ENCODE assay signal across 2 fruit fly cellular contexts in the genomic region with DNA sequence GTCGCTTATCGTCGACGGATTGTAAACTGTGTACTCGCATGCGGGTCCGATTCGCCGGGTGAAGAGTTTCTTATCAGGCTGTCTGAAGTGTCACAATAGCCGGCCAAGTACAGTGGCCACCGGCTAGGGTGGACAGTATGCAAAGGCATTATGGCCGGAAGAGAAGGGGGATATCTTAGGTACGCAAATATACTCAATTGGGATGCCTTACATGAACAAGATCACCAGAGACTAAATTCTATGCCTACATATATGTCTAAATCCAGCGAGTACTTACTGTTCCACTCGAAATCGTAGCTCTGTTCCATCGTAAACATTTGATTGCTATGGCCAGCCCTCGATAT.
A peak's percentile ranks its signal among the peaks of the same experiment; 100 is the strongest.
TF ChIP-seq lines count a peak whose summit lies in the region.

No protein-coding gene starts in this region.

TF ChIP-seq in whole organism, embryonic, 481 proteins besides CTCF, POLR2A, EP300 and RAD21 (continued from another document and continues in another):
- TF ChIP-seq bab2 (GFP tag; optimal IDR thresholded peaks at IDR 0.05; lab: Kevin White, UChicago) = peak; percentile 90
- TF ChIP-seq B-H2 (GFP tag; optimal IDR thresholded peaks at IDR 0.05; lab: Kevin White, UChicago) = peak; percentile 35
- no peak for TF ChIP-seq CG7271 (tag; optimal IDR thresholded peaks at IDR 0.05; lab: Kevin White, UChicago)
- TF ChIP-seq dysf (GFP tag; IDR thresholded peaks at IDR 0.05; lab: Robert Waterston, UW) = peak; percentile 97
- TF ChIP-seq H2.0 (GFP tag; IDR thresholded peaks at IDR 0.05; lab: Robert Waterston, UW) = peak; percentile 94
- peak; percentile 87 for TF ChIP-seq sens-2 (GFP tag; IDR thresholded peaks at IDR 0.05; lab: Robert Waterston, UW)
- peak; percentile 90 for TF ChIP-seq tin (GFP tag; optimal IDR thresholded peaks at IDR 0.05; lab: Kevin White, UChicago)
- TF ChIP-seq CG17912 (GFP tag; optimal IDR thresholded peaks at IDR 0.05; lab: Kevin White, UChicago) = no peak
- TF ChIP-seq B-H1 (GFP tag; IDR thresholded peaks at IDR 0.05; lab: Robert Waterston, UW) = peak; percentile 91
- TF ChIP-seq CG42726 (GFP tag; IDR thresholded peaks at IDR 0.05; lab: Robert Waterston, UW; ENCODE audit: partially characterized antibody) = no peak
- peak; percentile 94 for TF ChIP-seq CG1603 (tag; optimal IDR thresholded peaks at IDR 0.05; lab: Kevin White, UChicago)
- peak; percentile 95 for TF ChIP-seq Fer1 (GFP tag; optimal IDR thresholded peaks at IDR 0.05; lab: Kevin White, UChicago)
- peak; percentile 96 for TF ChIP-seq Ptx1 (GFP tag; IDR thresholded peaks at IDR 0.05; lab: Robert Waterston, UW)
- TF ChIP-seq chinmo (GFP tag; IDR thresholded peaks at IDR 0.05; lab: Robert Waterston, UW; ENCODE audit: partially characterized antibody) = no peak
- peak; percentile 75 for TF ChIP-seq CG3995 (GFP tag; optimal IDR thresholded peaks at IDR 0.05; lab: Kevin White, UChicago)
- TF ChIP-seq Doc2 (GFP tag; IDR thresholded peaks at IDR 0.05; lab: Robert Waterston, UW) = peak; percentile 74
- TF ChIP-seq Dref (GFP tag; IDR thresholded peaks at IDR 0.05; lab: Robert Waterston, UW) = peak; percentile 40
- peak; percentile 88 for TF ChIP-seq Hsf (GFP tag; optimal IDR thresholded peaks at IDR 0.05; lab: Kevin White, UChicago)
- TF ChIP-seq Hr51 (GFP tag; optimal IDR thresholded peaks at IDR 0.05; lab: Kevin White, UChicago) = peak; percentile 81 to 88
- TF ChIP-seq CG16863 (GFP tag; optimal IDR thresholded peaks at IDR 0.05; lab: Kevin White, UChicago) = peak; percentile 84
- no peak for TF ChIP-seq h (optimal IDR thresholded peaks at IDR 0.05; lab: Kevin White, UChicago)
- TF ChIP-seq CG17829 (tag; optimal IDR thresholded peaks at IDR 0.05; lab: Kevin White, UChicago) = peak; percentile 82
- TF ChIP-seq CG4730 (GFP tag; IDR thresholded peaks at IDR 0.05; lab: Robert Waterston, UW) = peak; percentile 93
- TF ChIP-seq crc (GFP tag; optimal IDR thresholded peaks at IDR 0.05; lab: Kevin White, UChicago) = peak; percentile 80
- TF ChIP-seq gcm2 (GFP tag; optimal IDR thresholded peaks at IDR 0.05; lab: Kevin White, UChicago) = peak; percentile 69
- TF ChIP-seq Trl (optimal IDR thresholded peaks at IDR 0.05; lab: Kevin White, UChicago) = no peak
- peak; percentile 91 for TF ChIP-seq Trl (GFP tag; optimal IDR thresholded peaks at IDR 0.05; lab: Kevin White, UChicago)
- peak; percentile 56 for TF ChIP-seq zen (tag; optimal IDR thresholded peaks at IDR 0.05; lab: Kevin White, UChicago)
- TF ChIP-seq Meics (GFP tag; optimal IDR thresholded peaks at IDR 0.05; lab: Kevin White, UChicago) = peak; percentile 95
- peak; percentile 79 for TF ChIP-seq slou (GFP tag; optimal IDR thresholded peaks at IDR 0.05; lab: Kevin White, UChicago)
- TF ChIP-seq E2f1 (GFP tag; IDR thresholded peaks at IDR 0.05; lab: Robert Waterston, UW) = peak; percentile 94
- no peak for TF ChIP-seq inv (GFP tag; IDR thresholded peaks at IDR 0.05; lab: Robert Waterston, UW; ENCODE audit: partially characterized antibody)
- peak; percentile 68 for TF ChIP-seq Hey (tag; optimal IDR thresholded peaks at IDR 0.05; lab: Kevin White, UChicago)
- no peak for TF ChIP-seq zf30C (GFP tag; optimal IDR thresholded peaks at IDR 0.05; lab: Kevin White, UChicago)
- peak; percentile 94 for TF ChIP-seq CG16779 (GFP tag; IDR thresholded peaks at IDR 0.05; lab: Robert Waterston, UW)
- peak; percentile 66 for TF ChIP-seq run (tag; optimal IDR thresholded peaks at IDR 0.05; lab: Kevin White, UChicago)
- TF ChIP-seq Bgb (GFP tag; IDR thresholded peaks at IDR 0.05; lab: Robert Waterston, UW; ENCODE audit: partially characterized antibody) = no peak
- peak; percentile 90 for TF ChIP-seq CG12155 (GFP tag; optimal IDR thresholded peaks at IDR 0.05; lab: Kevin White, UChicago)
- no peak for TF ChIP-seq CG2129 (GFP tag; IDR thresholded peaks at IDR 0.05; lab: Robert Waterston, UW; ENCODE audit: partially characterized antibody)
- peak; percentile 91 for TF ChIP-seq CG6813 (GFP tag; optimal IDR thresholded peaks at IDR 0.05; lab: Kevin White, UChicago)
- peak; percentile 96 for TF ChIP-seq Gug (GFP tag; IDR thresholded peaks at IDR 0.05; lab: Robert Waterston, UW)
- TF ChIP-seq CG7745 (tag; optimal IDR thresholded peaks at IDR 0.05; lab: Kevin White, UChicago) = no peak
- no peak for TF ChIP-seq abd-A (tag; optimal IDR thresholded peaks at IDR 0.05; lab: Kevin White, UChicago)
- TF ChIP-seq cad (GFP tag; optimal IDR thresholded peaks at IDR 0.05; lab: Kevin White, UChicago) = no peak
- TF ChIP-seq CG33213 (GFP tag; optimal IDR thresholded peaks at IDR 0.05; lab: Kevin White, UChicago) = peak; percentile 91
- peak; percentile 98 for TF ChIP-seq slbo (GFP tag; IDR thresholded peaks at IDR 0.05; lab: Robert Waterston, UW)
- peak; percentile 75 for TF ChIP-seq mirr (GFP tag; optimal IDR thresholded peaks at IDR 0.05; lab: Kevin White, UChicago)
- peak; percentile 77 for TF ChIP-seq CG10979 (tag; optimal IDR thresholded peaks at IDR 0.05; lab: Kevin White, UChicago)
- no peak for TF ChIP-seq Jarid2 (GFP tag; optimal IDR thresholded peaks at IDR 0.05; lab: Kevin White, UChicago)
- TF ChIP-seq CG9876 (GFP tag; optimal IDR thresholded peaks at IDR 0.05; lab: Kevin White, UChicago) = peak; percentile 91
- TF ChIP-seq btn (GFP tag; optimal IDR thresholded peaks at IDR 0.05; lab: Kevin White, UChicago) = peak; percentile 78
- TF ChIP-seq eve (GFP tag; optimal IDR thresholded peaks at IDR 0.05; lab: Kevin White, UChicago) = no peak
- peak; percentile 91 for TF ChIP-seq al (GFP tag; IDR thresholded peaks at IDR 0.05; lab: Robert Waterston, UW)
- TF ChIP-seq CG11560 (tag; IDR thresholded peaks at IDR 0.05; lab: Robert Waterston, UW) = peak; percentile 88
- TF ChIP-seq CG6689 (GFP tag; IDR thresholded peaks at IDR 0.05; lab: Robert Waterston, UW) = peak; percentile 94
- TF ChIP-seq jigr1 (GFP tag; IDR thresholded peaks at IDR 0.05; lab: Robert Waterston, UW) = peak; percentile 90
- TF ChIP-seq Gsc (GFP tag; IDR thresholded peaks at IDR 0.05; lab: Robert Waterston, UW) = peak; percentile 85
- peak; percentile 96 for TF ChIP-seq Dip3 (GFP tag; optimal IDR thresholded peaks at IDR 0.05; lab: Kevin White, UChicago)
- TF ChIP-seq Lhr (GFP tag; optimal IDR thresholded peaks at IDR 0.05; lab: Kevin White, UChicago) = no peak
- TF ChIP-seq CG32532 (GFP tag; IDR thresholded peaks at IDR 0.05; lab: Robert Waterston, UW) = peak; percentile 97
- peak; percentile 83 for TF ChIP-seq Blimp-1 (GFP tag; optimal IDR thresholded peaks at IDR 0.05; lab: Kevin White, UChicago)
- no peak for TF ChIP-seq pan (optimal IDR thresholded peaks at IDR 0.05; lab: Kevin White, UChicago)
- peak in 1 of 2 experiments; percentile 96 for TF ChIP-seq pan (GFP tag; optimal IDR thresholded peaks at IDR 0.05 in 1 of 2, IDR thresholded peaks at IDR 0.05 in 1 of 2)
- no peak for TF ChIP-seq CG7963 (GFP tag; IDR thresholded peaks at IDR 0.05; lab: Robert Waterston, UW; ENCODE audit: partially characterized antibody)

TF ChIP-seq in whole organism, prepupa, 60 proteins besides CTCF, POLR2A, EP300 and RAD21 (continued from another document):
- TF ChIP-seq lz (GFP tag; optimal IDR thresholded peaks at IDR 0.05; lab: Kevin White, UChicago) (peak; percentile 95), cyc (GFP tag; optimal IDR thresholded peaks at IDR 0.05; lab: Kevin White, UChicago) (peak; percentile 97), CG11762 (GFP tag; optimal IDR thresholded peaks at IDR 0.05; lab: Kevin White, UChicago; ENCODE audit: insufficient read depth) (peak; percentile 83), fd85E (GFP tag; optimal IDR thresholded peaks at IDR 0.05; lab: Kevin White, UChicago) (peak; percentile 88), CG10669 (GFP tag; optimal IDR thresholded peaks at IDR 0.05; lab: Kevin White, UChicago) (peak; percentile 88), CG7368 (GFP tag; optimal IDR thresholded peaks at IDR 0.05; lab: Kevin White, UChicago) (peak; percentile 95), CG11902 (GFP tag; optimal IDR thresholded peaks at IDR 0.05; lab: Kevin White, UChicago) (peak; percentile 96), svp (GFP tag; lab: Kevin White, UChicago) (peak; percentile 99), CG3032 (tag; optimal IDR thresholded peaks at IDR 0.05; lab: Kevin White, UChicago) (peak; percentile 78), Ets96B (tag; optimal IDR thresholded peaks at IDR 0.05; lab: Kevin White, UChicago) (peak; percentile 85)
